Fruit fly (Drosophila melanogaster): Measurements from ENCODE around the gene milt.

Gene milt

DNA sequence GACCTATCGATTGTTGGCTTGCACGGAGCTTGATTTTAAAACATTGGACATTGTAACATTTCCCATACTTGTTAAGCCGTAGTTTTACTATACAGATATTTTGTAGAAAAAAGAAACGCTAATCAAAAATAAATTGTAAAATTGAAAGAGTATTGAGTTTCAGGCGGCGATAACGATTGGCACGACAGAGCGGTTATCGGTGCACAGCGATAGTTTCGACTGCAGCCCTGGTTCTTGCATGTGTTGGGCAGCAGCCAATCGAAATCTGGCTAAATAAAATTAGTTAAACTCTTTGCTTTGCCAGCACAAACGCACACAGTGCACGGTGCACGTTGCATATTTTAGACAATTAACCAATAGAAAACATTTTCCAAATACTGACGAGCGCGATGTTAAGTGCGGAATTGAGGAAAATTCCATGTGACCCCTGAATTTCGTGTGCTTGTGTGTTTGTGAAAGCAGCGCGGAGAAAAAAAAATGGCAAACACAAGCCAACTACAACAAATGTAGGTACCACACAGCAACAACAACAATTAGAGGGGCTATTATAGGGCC lies at the start of gene milt (continued):
- TF ChIP-seq CG7786 (GFP tag; optimal IDR thresholded peaks at IDR 0.05), result no peak
- TF ChIP-seq MESR4 (GFP tag; optimal IDR thresholded peaks at IDR 0.05), result peak; percentile 70
- no peak for TF ChIP-seq CG2199 (GFP tag; IDR thresholded peaks at IDR 0.05)
- TF ChIP-seq ewg (GFP tag; optimal IDR thresholded peaks at IDR 0.05), result no peak
- TF ChIP-seq unc-4 (GFP tag; IDR thresholded peaks at IDR 0.05; ENCODE audit: partially characterized antibody), result peak; percentile 82
- TF ChIP-seq CG42726 (GFP tag; IDR thresholded peaks at IDR 0.05; ENCODE audit: partially characterized antibody), result peak; percentile 86
- 0 out of 2 replicates have a peak, but pooled peaks have one; percentile 3 for TF ChIP-seq NFAT (GFP tag; IDR thresholded peaks at IDR 0.05)
- TF ChIP-seq CrebB (tag; optimal IDR thresholded peaks at IDR 0.05), result no peak
- TF ChIP-seq slbo (GFP tag; IDR thresholded peaks at IDR 0.05), result peak; percentile 34
- peak; percentile 72 for TF ChIP-seq E2f2 (GFP tag; IDR thresholded peaks at IDR 0.05)
- no peak for TF ChIP-seq Doc2 (GFP tag; IDR thresholded peaks at IDR 0.05)
- no peak for TF ChIP-seq CG14014 (GFP tag; IDR thresholded peaks at IDR 0.05)
- peak; percentile 66 for TF ChIP-seq CG10267 (tag; optimal IDR thresholded peaks at IDR 0.05)
- no peak for TF ChIP-seq mam (GFP tag; optimal IDR thresholded peaks at IDR 0.05)
- peak; percentile 70 for TF ChIP-seq inv (GFP tag; IDR thresholded peaks at IDR 0.05; ENCODE audit: partially characterized antibody)
- TF ChIP-seq Hand (GFP tag; optimal IDR thresholded peaks at IDR 0.05), result no peak
- TF ChIP-seq CG14667 (GFP tag; IDR thresholded peaks at IDR 0.05), result no peak
- TF ChIP-seq MTF-1 (GFP tag; optimal IDR thresholded peaks at IDR 0.05; ENCODE audit: borderline replicate concordance), result no peak
- TF ChIP-seq Bteb2 (GFP tag; optimal IDR thresholded peaks at IDR 0.05), result no peak
- TF ChIP-seq gsb-n (tag; optimal IDR thresholded peaks at IDR 0.05), result no peak
- peak; percentile 9 for TF ChIP-seq emc (GFP tag; optimal IDR thresholded peaks at IDR 0.05)
- peak; percentile 0 for TF ChIP-seq CHES-1-like (GFP tag; optimal IDR thresholded peaks at IDR 0.05)
- TF ChIP-seq cas (GFP tag; IDR thresholded peaks at IDR 0.05), result no peak
- TF ChIP-seq ci (GFP tag; IDR thresholded peaks at IDR 0.05), result no peak
- no peak for TF ChIP-seq CG6683 (GFP tag; optimal IDR thresholded peaks at IDR 0.05)
- TF ChIP-seq ase (GFP tag; IDR thresholded peaks at IDR 0.05), result no peak
- no peak for TF ChIP-seq sug (tag; optimal IDR thresholded peaks at IDR 0.05)
- TF ChIP-seq CG10565 (GFP tag; optimal IDR thresholded peaks at IDR 0.05), result no peak
- TF ChIP-seq Poxn (GFP tag; IDR thresholded peaks at IDR 0.05), result no peak
- TF ChIP-seq gcm (GFP tag; optimal IDR thresholded peaks at IDR 0.05), result no peak
- no peak for TF ChIP-seq disco-r (GFP tag; optimal IDR thresholded peaks at IDR 0.05)
- TF ChIP-seq CG17568 (GFP tag; optimal IDR thresholded peaks at IDR 0.05), result no peak
- TF ChIP-seq cwo (GFP tag; optimal IDR thresholded peaks at IDR 0.05), result no peak
- no peak for TF ChIP-seq CG8089 (GFP tag; optimal IDR thresholded peaks at IDR 0.05)
- peak; percentile 89 for TF ChIP-seq nerfin-2 (GFP tag; IDR thresholded peaks at IDR 0.05; ENCODE audit: partially characterized antibody)
- no peak for TF ChIP-seq cato (GFP tag; optimal IDR thresholded peaks at IDR 0.05; ENCODE audit: borderline replicate concordance)
- TF ChIP-seq dan (GFP tag; IDR thresholded peaks at IDR 0.05), result no peak
- peak in 1 of 2 experiments; percentile 14 for TF ChIP-seq crp (GFP tag; optimal IDR thresholded peaks at IDR 0.05)
- TF ChIP-seq Sry-β (GFP tag; optimal IDR thresholded peaks at IDR 0.05), result peak; percentile 50
- TF ChIP-seq phol (tag; optimal IDR thresholded peaks at IDR 0.05), result peak; percentile 53
- TF ChIP-seq fd96Cb (tag; optimal IDR thresholded peaks at IDR 0.05), result no peak
- peak; percentile 12 for TF ChIP-seq exex (tag; optimal IDR thresholded peaks at IDR 0.05)
- TF ChIP-seq bigmax (GFP tag; optimal IDR thresholded peaks at IDR 0.05), result peak; percentile 37
- TF ChIP-seq CTCF (GFP tag; optimal IDR thresholded peaks at IDR 0.05), result no peak
- peak; percentile 40 for TF ChIP-seq twi (tag; optimal IDR thresholded peaks at IDR 0.05)
- no peak for TF ChIP-seq ATbp (GFP tag; optimal IDR thresholded peaks at IDR 0.05)
- TF ChIP-seq hbn (GFP tag; IDR thresholded peaks at IDR 0.05; ENCODE audit: partially characterized antibody), result peak; percentile 77
- peak; percentile 92 for TF ChIP-seq ato (GFP tag; IDR thresholded peaks at IDR 0.05; ENCODE audit: partially characterized antibody)
- TF ChIP-seq CG4404 (GFP tag; IDR thresholded peaks at IDR 0.05), result no peak
- no peak for TF ChIP-seq gem (tag; optimal IDR thresholded peaks at IDR 0.05)
